Worm (Caenorhabditis elegans): Measurements from ENCODE around the gene F37C4.4.

Gene F37C4.4

DNA sequence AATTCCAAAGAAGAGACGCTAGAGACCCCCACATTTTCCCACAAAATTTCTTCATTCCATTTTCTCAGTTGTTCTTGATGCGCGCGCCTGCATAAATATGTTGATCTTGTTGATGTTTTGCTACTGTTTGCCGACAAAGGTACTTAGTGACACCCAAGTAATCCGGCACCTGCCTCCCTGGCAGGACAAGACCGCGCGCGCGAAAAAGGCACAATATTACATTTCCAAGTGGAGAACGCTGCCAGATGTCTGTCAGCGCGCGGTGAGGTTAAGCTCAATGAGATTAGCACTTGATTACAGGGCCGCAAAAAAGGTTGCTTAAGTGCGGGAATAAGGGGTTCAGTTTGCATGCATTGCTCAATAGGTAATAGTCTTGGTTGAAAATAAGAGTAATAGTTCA, 25.5 kb upstream of the F37C4.4 start (continued):
- TF ChIP-seq xnd-1 (tag; optimal IDR thresholded peaks at IDR 0.05) (no peak), ztf-3 (GFP tag; optimal IDR thresholded peaks at IDR 0.05) (no peak), chd-7 (tag; optimal IDR thresholded peaks at IDR 0.05) (no peak)

DNA sequence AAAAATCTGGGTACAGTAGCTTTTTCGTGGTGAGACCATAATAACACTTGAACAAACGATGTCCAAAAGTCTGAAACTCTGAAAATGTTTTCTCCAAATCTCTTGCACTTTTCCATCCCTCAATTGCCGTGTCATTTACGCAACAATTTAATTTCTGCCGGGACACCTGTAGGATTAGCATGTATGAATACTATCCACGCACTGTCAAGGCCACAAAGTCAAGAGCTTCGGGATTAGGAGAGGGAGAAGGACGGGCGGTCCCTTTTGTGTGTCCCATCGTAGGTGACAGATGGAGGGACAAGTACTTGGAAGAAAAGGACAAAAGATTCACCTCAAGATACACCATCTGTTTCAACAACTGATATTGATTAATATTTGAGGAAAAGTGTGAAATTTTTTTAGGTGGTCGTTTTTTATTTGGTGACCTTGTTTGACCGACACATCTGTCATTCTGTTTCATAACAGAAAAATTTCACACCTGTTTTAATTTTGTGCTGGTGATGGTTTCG, 24.0 kb upstream of the F37C4.4 start:
- TF ChIP-seq aptf-3 (GFP tag; IDR thresholded peaks at IDR 0.05) (no peak), B0035.1 (tag; optimal IDR thresholded peaks at IDR 0.05) (no peak), snpc-1.1 (tag; optimal IDR thresholded peaks at IDR 0.05; ENCODE audit: insufficient read depth) (no peak), ceh-91 (GFP tag; IDR thresholded peaks at IDR 0.05) (no peak), lin-35 (GFP tag; optimal IDR thresholded peaks at IDR 0.05) (no peak), sea-2 (GFP tag; IDR thresholded peaks at IDR 0.05) (no peak), hlh-12 (tag; optimal IDR thresholded peaks at IDR 0.05) (no peak), dox-1 (GFP tag; IDR thresholded peaks at IDR 0.05) (no peak), T07F8.4 (tag; optimal IDR thresholded peaks at IDR 0.05) (no peak), F57A8.1 (GFP tag; optimal IDR thresholded peaks at IDR 0.05) (no peak), sdz-38 (tag; optimal IDR thresholded peaks at IDR 0.05) (no peak), lir-1 (GFP tag; conservative IDR thresholded peaks at IDR 0.05) (no peak), lsy-27 (tag; optimal IDR thresholded peaks at IDR 0.05; ENCODE audit: borderline replicate concordance, insufficient read depth) (no peak), ztf-18 (tag; optimal IDR thresholded peaks at IDR 0.05) (no peak)

DNA sequence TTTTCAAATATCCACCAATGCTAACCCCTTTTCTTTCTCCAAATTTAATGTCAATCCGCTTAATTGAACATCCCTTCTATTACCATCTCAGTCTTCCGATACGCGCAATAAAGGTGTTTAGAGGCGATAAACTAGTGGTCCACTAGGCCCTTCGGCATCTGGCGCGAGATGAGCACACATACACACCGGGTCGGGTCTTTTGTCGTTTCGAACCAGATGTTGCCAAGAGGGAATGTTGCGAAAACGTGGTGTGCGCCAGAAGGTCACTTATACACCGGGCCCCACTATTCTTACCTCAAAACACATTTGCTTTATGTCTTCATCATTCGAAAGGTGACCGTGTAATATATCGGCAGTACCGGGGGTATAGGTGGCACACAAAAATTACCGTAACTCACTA, 23.1 kb upstream of the F37C4.4 start:
- TF ChIP-seq xnd-1 (tag; optimal IDR thresholded peaks at IDR 0.05) (no peak), cebp-2 (GFP tag; IDR thresholded peaks at IDR 0.05) (no peak), F37B4.10 (GFP tag; IDR thresholded peaks at IDR 0.05) (no peak), cebp-1 (GFP tag; IDR thresholded peaks at IDR 0.05) (no peak), cebp-1 (tag; optimal IDR thresholded peaks at IDR 0.05) (no peak), sptf-2 (GFP tag; optimal IDR thresholded peaks at IDR 0.05) (no peak), him-1 (tag; optimal IDR thresholded peaks at IDR 0.05) (no peak), hmg-20 (GFP tag; IDR thresholded peaks at IDR 0.05) (no peak), ztf-26 (tag; optimal IDR thresholded peaks at IDR 0.05) (no peak), B0336.3 (GFP tag; IDR thresholded peaks at IDR 0.05) (no peak), F39B2.1 (GFP tag; IDR thresholded peaks at IDR 0.05) (no peak), T07F8.4 (tag; optimal IDR thresholded peaks at IDR 0.05) (no peak), dox-1 (GFP tag; IDR thresholded peaks at IDR 0.05) (no peak), snpc-4 (GFP tag; optimal IDR thresholded peaks at IDR 0.05) (no peak), snpc-4 (tag; optimal IDR thresholded peaks at IDR 0.05) (no peak)

DNA sequence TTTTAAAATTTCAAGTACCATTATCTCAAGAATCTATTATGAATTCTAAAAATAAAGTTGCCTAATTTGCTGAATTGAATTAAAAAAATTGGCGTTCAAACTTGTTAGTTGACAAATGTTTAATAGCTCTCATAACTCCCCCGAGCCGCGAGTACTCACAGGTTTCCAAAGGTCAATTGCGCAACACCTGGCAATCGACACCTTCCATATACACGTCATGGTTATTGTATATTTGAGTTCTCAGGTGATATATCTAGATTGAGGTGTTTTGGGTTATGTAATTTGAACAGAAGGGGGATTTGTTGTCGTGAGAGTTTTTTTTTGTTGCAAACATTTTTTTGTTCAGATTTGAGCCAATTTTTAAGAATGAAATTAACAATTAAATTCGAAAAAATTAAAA, 22.5 kb upstream of the F37C4.4 start:
- TF ChIP-seq cebp-1 (GFP tag; IDR thresholded peaks at IDR 0.05) (no peak), cebp-1 (tag; optimal IDR thresholded peaks at IDR 0.05) (no peak), nfyb-1 (GFP tag; IDR thresholded peaks at IDR 0.05) (no peak), dox-1 (GFP tag; IDR thresholded peaks at IDR 0.05) (no peak), xnd-1 (tag; optimal IDR thresholded peaks at IDR 0.05) (no peak), ztf-26 (tag; optimal IDR thresholded peaks at IDR 0.05) (no peak), lin-40 (tag; optimal IDR thresholded peaks at IDR 0.05) (no peak), fkh-3 (tag; optimal IDR thresholded peaks at IDR 0.05) (no peak), egl-18 (GFP tag; IDR thresholded peaks at IDR 0.05) (no peak), pha-4 (tag; optimal IDR thresholded peaks at IDR 0.05) (no peak), bed-1 (GFP tag; IDR thresholded peaks at IDR 0.05) (no peak), nhr-120 (GFP tag; IDR thresholded peaks at IDR 0.05) (no peak), B0019.2 (GFP tag; conservative IDR thresholded peaks at IDR 0.05) (no peak), attf-6 (GFP tag; IDR thresholded peaks at IDR 0.05) (no peak), atf-7 (tag; optimal IDR thresholded peaks at IDR 0.05) (no peak), lin-26 (GFP tag; IDR thresholded peaks at IDR 0.05) (no peak), aptf-3 (GFP tag; IDR thresholded peaks at IDR 0.05) (no peak), K12H6.12 (tag; optimal IDR thresholded peaks at IDR 0.05) (no peak), ets-4 (GFP tag; optimal IDR thresholded peaks at IDR 0.05) (no peak)

All from whole organism, young adult.